Worm (Caenorhabditis elegans) whole organism, L1 larva: Measurements from ENCODE around the gene F49C12.1.

ENCODE experiments used
- C04F5.9 ChIP-seq: sonication (generic microtip); optimal IDR thresholded peaks from 2 replicates; lab custom pipeline; 2016; ENCODE audit warnings: missing genetic modification characterization, missing compliant biosample characterization
- C16A3.4 ChIP-seq: fragments of 150-350 bp; optimal IDR thresholded peaks from 2 replicates; lab custom pipeline; 2014; ENCODE audit warnings: missing biosample characterization, missing genetic modification characterization
- C34B4.2 ChIP-seq: sonication (generic microtip); optimal IDR thresholded peaks from 2 replicates; lab custom pipeline; 2017; ENCODE audit warnings: mild to moderate bottlenecking, missing genetic modification characterization, missing compliant biosample characterization
- F16B12.6 ChIP-seq: fragments of 150-350 bp; optimal IDR thresholded peaks from 2 replicates; lab custom pipeline; 2014; ENCODE audit warnings: missing biosample characterization, missing genetic modification characterization
- alr-1 ChIP-seq: fragments of 200-800 bp; sonication (Bioruptor generic); optimal IDR thresholded peaks from 2 replicates; lab custom pipeline; 2018; ENCODE audit warnings: borderline replicate concordance, mild to moderate bottlenecking, missing genetic modification characterization, missing compliant biosample characterization
- aly-2 ChIP-seq: fragments of 150-350 bp; optimal IDR thresholded peaks from 2 replicates; lab custom pipeline; 2014; ENCODE audit warnings: missing biosample characterization, missing genetic modification characterization
- ama-1 ChIP-seq: fragments of 150-350 bp; optimal IDR thresholded peaks from 2 replicates; lab custom pipeline; 2014
- ceh-88 ChIP-seq: fragments of 200-800 bp; sonication (Bioruptor generic); IDR thresholded peaks from 2 replicates; pipeline ENCODE4 v1.3.6; 2022; ENCODE audit warnings: missing genetic modification characterization, missing compliant biosample characterization
- ceh-90 ChIP-seq: sonication (generic microtip); optimal IDR thresholded peaks from 2 replicates; lab custom pipeline; 2016; ENCODE audit warnings: missing genetic modification characterization, missing compliant biosample characterization
- dpl-1 ChIP-seq, 3 experiments: fragments of 150-350 bp in 2 of 3; sonication (generic microtip) in 1 of 3; optimal IDR thresholded peaks; 2 replicates each; lab custom pipeline; 2014 to 2017; ENCODE audit warnings: missing biosample characterization in 3 of 3, missing genetic modification characterization in 3 of 3, missing genetic modification reagents in 3 of 3
- efl-3 ChIP-seq: fragments of 200-800 bp; sonication (Bioruptor generic); optimal IDR thresholded peaks from 2 replicates; lab custom pipeline; 2018; ENCODE audit warnings: mild to moderate bottlenecking, missing genetic modification characterization, missing compliant biosample characterization
- ets-5 ChIP-seq: fragments of 200-800 bp; sonication (Bioruptor generic); IDR thresholded peaks from 2 replicates; pipeline ENCODE4 v1.3.6; 2022; ENCODE audit warnings: missing genetic modification characterization, missing compliant biosample characterization
- fkh-10 ChIP-seq: sonication (generic microtip); optimal IDR thresholded peaks from 2 replicates; lab custom pipeline; 2017; ENCODE audit warnings: missing biosample characterization, missing genetic modification reagents, missing genetic modification characterization
- fkh-4 ChIP-seq: sonication (generic microtip); optimal IDR thresholded peaks from 2 replicates; lab custom pipeline; 2016; ENCODE audit warnings: missing compliant biosample characterization, missing genetic modification characterization, borderline replicate concordance
- fkh-8 ChIP-seq: sonication (generic microtip); optimal IDR thresholded peaks from 2 replicates; lab custom pipeline; 2016; ENCODE audit warnings: mild to moderate bottlenecking, missing genetic modification characterization, missing compliant biosample characterization
- hlh-4 ChIP-seq: sonication (generic microtip); optimal IDR thresholded peaks from 2 replicates; lab custom pipeline; 2016; ENCODE audit warnings: mild to moderate bottlenecking, missing genetic modification characterization, missing compliant biosample characterization
- hpl-2 ChIP-seq: fragments of 150-350 bp; optimal IDR thresholded peaks from 2 replicates; lab custom pipeline; 2014; ENCODE audit warnings: missing biosample characterization, missing genetic modification reagents, missing genetic modification characterization
- isw-1 ChIP-seq: fragments of 200-800 bp; sonication (Bioruptor generic); IDR thresholded peaks from 2 replicates; pipeline ENCODE4 v1.3.6; 2022; ENCODE audit warnings: missing genetic modification characterization, missing compliant biosample characterization
- lin-14 ChIP-seq: fragments of 200-800 bp; sonication (Bioruptor generic); optimal IDR thresholded peaks from 2 replicates; lab custom pipeline; 2018; ENCODE audit warnings: mild to moderate bottlenecking, missing genetic modification characterization, moderate library complexity, missing compliant biosample characterization
- lsy-2 ChIP-seq, 2 experiments: fragments of 150-350 bp; optimal IDR thresholded peaks; 2 replicates each; lab custom pipeline; 2014; ENCODE audit warnings: missing biosample characterization in 2 of 2, missing genetic modification characterization in 2 of 2
- nhr-11 ChIP-seq: fragments of 150-350 bp; optimal IDR thresholded peaks from 2 replicates; lab custom pipeline; 2014; ENCODE audit warnings: missing biosample characterization, missing genetic modification characterization
- nhr-20 ChIP-seq: sonication (generic microtip); optimal IDR thresholded peaks from 2 replicates; lab custom pipeline; 2016; ENCODE audit warnings: mild to moderate bottlenecking, missing genetic modification characterization, missing compliant biosample characterization
- nhr-237 ChIP-seq: fragments of 150-350 bp; optimal IDR thresholded peaks from 2 replicates; lab custom pipeline; 2014; ENCODE audit warnings: missing biosample characterization, missing genetic modification characterization
- nhr-47 ChIP-seq: sonication (generic microtip); optimal IDR thresholded peaks from 2 replicates; lab custom pipeline; 2016; ENCODE audit warnings: mild to moderate bottlenecking, missing genetic modification characterization, moderate library complexity, missing compliant biosample characterization
- nhr-71 ChIP-seq: sonication (generic microtip); optimal IDR thresholded peaks from 2 replicates; lab custom pipeline; 2016; ENCODE audit warnings: mild to moderate bottlenecking, missing genetic modification characterization, moderate library complexity, missing compliant biosample characterization
- nhr-77 ChIP-seq: fragments of 150-350 bp; optimal IDR thresholded peaks from 2 replicates; lab custom pipeline; 2014; ENCODE audit warnings: missing biosample characterization, missing genetic modification characterization
- nhr-84 ChIP-seq: sonication (generic microtip); optimal IDR thresholded peaks from 2 replicates; lab custom pipeline; 2017; ENCODE audit warnings: missing biosample characterization, missing genetic modification characterization
- pag-3 ChIP-seq: sonication (generic microtip); optimal IDR thresholded peaks from 2 replicates; lab custom pipeline; 2017; ENCODE audit warnings: missing genetic modification characterization, mild to moderate bottlenecking, missing compliant biosample characterization, antibody characterized with exemption, borderline replicate concordance; ENCODE audit not compliant: insufficient read depth
- rnt-1 ChIP-seq: sonication (generic microtip); optimal IDR thresholded peaks from 2 replicates; lab custom pipeline; 2016; ENCODE audit warnings: mild to moderate bottlenecking, missing genetic modification characterization, moderate library complexity, missing compliant biosample characterization
- snu-23 ChIP-seq: sonication (generic microtip); optimal IDR thresholded peaks from 2 replicates; lab custom pipeline; 2016; ENCODE audit warnings: missing genetic modification characterization, missing compliant biosample characterization
- sox-4 ChIP-seq: sonication (generic microtip); optimal IDR thresholded peaks from 2 replicates; lab custom pipeline; 2016; ENCODE audit warnings: missing genetic modification characterization, missing compliant biosample characterization
- sptf-1 ChIP-seq: fragments of 150-350 bp; optimal IDR thresholded peaks from 2 replicates; lab custom pipeline; 2014; ENCODE audit warnings: missing biosample characterization, missing genetic modification characterization
- swsn-7 ChIP-seq: sonication (generic microtip); optimal IDR thresholded peaks from 2 replicates; lab custom pipeline; 2016; ENCODE audit warnings: missing genetic modification characterization, missing compliant biosample characterization
- tbx-2 ChIP-seq: sonication (generic microtip); optimal IDR thresholded peaks from 2 replicates; lab custom pipeline; 2016; ENCODE audit warnings: missing genetic modification characterization, missing compliant biosample characterization
- unc-86 ChIP-seq: sonication (generic microtip); optimal IDR thresholded peaks from 2 replicates; lab custom pipeline; 2016; ENCODE audit warnings: missing genetic modification characterization, missing compliant biosample characterization
- xbp-1 ChIP-seq: sonication (generic microtip); optimal IDR thresholded peaks from 2 replicates; lab custom pipeline; 2016; ENCODE audit warnings: missing genetic modification characterization, missing compliant biosample characterization
- zip-4 ChIP-seq: fragments of 200-800 bp; sonication (Bioruptor generic); optimal IDR thresholded peaks from 2 replicates; lab custom pipeline; 2018; ENCODE audit warnings: mild to moderate bottlenecking, missing genetic modification characterization, moderate library complexity, missing compliant biosample characterization

Gene F49C12.1

ce11 chrIV:9341591-9341990 lies 45.4 kb upstream of the F49C12.1 start, which contains the start of gene vps-26 (continued):
- TF ChIP-seq nhr-47 = peak; percentile 2
- TF ChIP-seq pag-3 = no peak
- peak; percentile 1 to 46 (median 13) for TF ChIP-seq dpl-1 (GFP tag; optimal IDR thresholded peaks at IDR 0.05; lab: Kevin White, UChicago)
- no peak for TF ChIP-seq ceh-88 (GFP tag; lab: Robert Waterston, UW)
- TF ChIP-seq hpl-2 (GFP tag; lab: Kevin White, UChicago) = no peak
- TF ChIP-seq nhr-84 (tag; lab: Kevin White, UChicago) = no peak
- TF ChIP-seq ceh-90 = no peak
- TF ChIP-seq sox-4 (tag; lab: Kevin White, UChicago) = no peak
- no peak for TF ChIP-seq isw-1 (GFP tag; lab: Robert Waterston, UW)
- TF ChIP-seq hlh-4 = no peak
- TF ChIP-seq ets-5 (GFP tag; lab: Robert Waterston, UW) = no peak
- no peak for TF ChIP-seq unc-86
- no peak for TF ChIP-seq C04F5.9 (tag; lab: Kevin White, UChicago)
- TF ChIP-seq efl-3 (GFP tag; lab: Kevin White, UChicago) = no peak
- no peak for TF ChIP-seq fkh-4
- peak; percentile 8 for TF ChIP-seq nhr-20 (tag; lab: Kevin White, UChicago)
- no peak for TF ChIP-seq ama-1 (lab: Kevin White, UChicago)
- peak; percentile 33 for TF ChIP-seq snu-23
- peak; percentile 22 for TF ChIP-seq xbp-1
- peak; percentile 3 for TF ChIP-seq F16B12.6
- no peak for TF ChIP-seq C34B4.2
- peak; percentile 37 for TF ChIP-seq nhr-71 (tag; lab: Kevin White, UChicago)
- TF ChIP-seq alr-1 (tag; lab: Kevin White, UChicago) = no peak
- TF ChIP-seq, all 84 proteins: peak for 16

ce11 chrIV:9339205-9339604 lies 43.1 kb upstream of the F49C12.1 start, which contains the start of gene T20D3.6:
Gene T20D3.6, minus strand, starts transcription at chrIV:9339305.
- no peak for TF ChIP-seq C04F5.9 (tag; lab: Kevin White, UChicago)
- no peak for TF ChIP-seq fkh-8 (tag; lab: Kevin White, UChicago)
- no peak for TF ChIP-seq aly-2 (tag; lab: Kevin White, UChicago)
- TF ChIP-seq swsn-7 = no peak
- TF ChIP-seq C16A3.4 (tag; lab: Kevin White, UChicago) = no peak
- TF ChIP-seq sptf-1 (tag; lab: Kevin White, UChicago) = no peak
- TF ChIP-seq tbx-2 = no peak
- TF ChIP-seq unc-86 = no peak
- TF ChIP-seq nhr-11 (tag; lab: Kevin White, UChicago) = no peak
- no peak for TF ChIP-seq nhr-84 (tag; lab: Kevin White, UChicago)
- no peak for TF ChIP-seq sox-4 (tag; lab: Kevin White, UChicago)
- no peak for TF ChIP-seq nhr-237 (tag; lab: Kevin White, UChicago)
- no peak for TF ChIP-seq zip-4 (GFP tag; lab: Kevin White, UChicago)
- no peak for TF ChIP-seq lsy-2 (tag; optimal IDR thresholded peaks at IDR 0.05; lab: Kevin White, UChicago)

- TF ChIP-seq nhr-77 (tag; lab: Kevin White, UChicago) (no peak), xbp-1 (no peak), lin-14 (no peak), sox-4 (tag; lab: Kevin White, UChicago) (no peak), rnt-1 (peak; percentile 13), C16A3.4 (tag; lab: Kevin White, UChicago) (no peak), fkh-10 (GFP tag; lab: Kevin White, UChicago) (no peak)
- TF ChIP-seq, all 84 proteins: peak for 1
Observed at ce11 chrIV:9336538-9337090, 40.5 kb upstream of the F49C12.1 start, which contains the start of gene T20D3.5. Gene T20D3.5, plus strand, starts transcription at chrIV:9337040.
